Fruit fly (Drosophila melanogaster): ENCODE data around the gene TotF.

dm6 chr2L:19892450-19892849 is 19.7 kb downstream of the TotF start, which contains the start of gene CG10481:
- TF ChIP-seq Blimp-1 (GFP tag; optimal IDR thresholded peaks at IDR 0.05) (no peak), HmgZ (tag; optimal IDR thresholded peaks at IDR 0.05) (no peak), GATAe (GFP tag; conservative IDR thresholded peaks at IDR 0.05) (no peak), NfI (GFP tag; optimal IDR thresholded peaks at IDR 0.05) (no peak), nau (GFP tag; optimal IDR thresholded peaks at IDR 0.05) (no peak), h (optimal IDR thresholded peaks at IDR 0.05) (no peak), Dad (GFP tag; optimal IDR thresholded peaks at IDR 0.05) (no peak), chinmo (GFP tag; IDR thresholded peaks at IDR 0.05; ENCODE audit: partially characterized antibody) (no peak), ken (GFP tag; IDR thresholded peaks at IDR 0.05) (no peak), CG12769 (tag; optimal IDR thresholded peaks at IDR 0.05) (no peak), dmrt11E (tag; optimal IDR thresholded peaks at IDR 0.05) (no peak), CG32772 (GFP tag; IDR thresholded peaks at IDR 0.05) (no peak), eyg (GFP tag; optimal IDR thresholded peaks at IDR 0.05) (no peak), sqz (GFP tag; optimal IDR thresholded peaks at IDR 0.05) (no peak)

Measured in whole organism, embryonic.